Worm (Caenorhabditis elegans) whole organism, late embryonic: ENCODE measurements around the gene unc-82.

Source experiments
- C08G9.2 ChIP-seq: sonication (generic microtip); optimal IDR thresholded peaks from 2 replicates; lab custom pipeline; 2016; ENCODE audit warnings: mild to moderate bottlenecking, missing genetic modification characterization, moderate library complexity, missing compliant biosample characterization
- C38D4.7 ChIP-seq: fragments of 200-800 bp; sonication (Bioruptor generic); optimal IDR thresholded peaks from 2 replicates; lab custom pipeline; 2018; ENCODE audit warnings: mild to moderate bottlenecking, missing genetic modification characterization, moderate library complexity, missing compliant biosample characterization
- F13H6.1 ChIP-seq: sonication (generic microtip); optimal IDR thresholded peaks from 2 replicates; lab custom pipeline; 2016; ENCODE audit warnings: missing genetic modification characterization, missing compliant biosample characterization
- T23F11.4 ChIP-seq: fragments of 200-800 bp; sonication (Bioruptor generic); optimal IDR thresholded peaks from 2 replicates; lab custom pipeline; 2018; ENCODE audit warnings: mild to moderate bottlenecking, missing genetic modification characterization, missing compliant biosample characterization
- Y22D7AL.16 ChIP-seq: sonication (generic microtip); optimal IDR thresholded peaks from 2 replicates; lab custom pipeline; 2016; ENCODE audit warnings: missing genetic modification characterization, missing compliant biosample characterization
- ama-1 ChIP-seq: fragments of 150-350 bp; optimal IDR thresholded peaks from 2 replicates; lab custom pipeline; 2014
- ceh-14 ChIP-seq: sonication (generic microtip); optimal IDR thresholded peaks from 2 replicates; lab custom pipeline; 2016; ENCODE audit warnings: missing genotype, missing genetic modification characterization, missing compliant biosample characterization
- ceh-18 ChIP-seq: sonication (generic microtip); optimal IDR thresholded peaks from 2 replicates; lab custom pipeline; 2016; ENCODE audit warnings: missing genetic modification characterization, missing compliant biosample characterization
- ceh-19 ChIP-seq: fragments of 200-800 bp; sonication (Bioruptor generic); optimal IDR thresholded peaks from 2 replicates; lab custom pipeline; 2018; ENCODE audit warnings: mild to moderate bottlenecking, missing genetic modification characterization, missing compliant biosample characterization
- ceh-2 ChIP-seq: sonication (generic microtip); optimal IDR thresholded peaks from 2 replicates; lab custom pipeline; 2016; ENCODE audit warnings: missing genotype, missing genetic modification characterization, missing compliant biosample characterization
- ceh-24 ChIP-seq: sonication (generic microtip); optimal IDR thresholded peaks from 2 replicates; lab custom pipeline; 2016; ENCODE audit warnings: mild to moderate bottlenecking, missing genetic modification characterization, missing compliant biosample characterization
- ceh-31 ChIP-seq: sonication (generic microtip); optimal IDR thresholded peaks from 2 replicates; lab custom pipeline; 2016; ENCODE audit warnings: missing genetic modification characterization, missing compliant biosample characterization
- ceh-6 ChIP-seq: fragments of 200-800 bp; sonication (Bioruptor generic); optimal IDR thresholded peaks from 2 replicates; lab custom pipeline; 2018; ENCODE audit warnings: mild to moderate bottlenecking, missing genetic modification characterization, missing compliant biosample characterization
- che-1 ChIP-seq: sonication (generic microtip); optimal IDR thresholded peaks from 2 replicates; lab custom pipeline; 2016; ENCODE audit warnings: mild to moderate bottlenecking, missing genetic modification characterization, missing compliant biosample characterization
- dmd-4 ChIP-seq: sonication (generic microtip); optimal IDR thresholded peaks from 2 replicates; lab custom pipeline; 2016; ENCODE audit warnings: borderline replicate concordance, missing genetic modification characterization, missing compliant biosample characterization
- dve-1 ChIP-seq: sonication (generic microtip); optimal IDR thresholded peaks from 2 replicates; lab custom pipeline; 2017; ENCODE audit warnings: antibody characterized with exemption, mild to moderate bottlenecking, missing genetic modification characterization, missing compliant biosample characterization
- elt-2 ChIP-seq: sonication (generic microtip); optimal IDR thresholded peaks from 2 replicates; lab custom pipeline; 2016; ENCODE audit warnings: missing genetic modification reagents, missing genetic modification characterization, missing compliant biosample characterization
- elt-4 ChIP-seq: sonication (generic microtip); optimal IDR thresholded peaks from 2 replicates; lab custom pipeline; 2016; ENCODE audit warnings: missing genetic modification characterization, missing compliant biosample characterization
- ets-4 ChIP-seq: sonication (generic microtip); optimal IDR thresholded peaks from 2 replicates; lab custom pipeline; 2016; ENCODE audit warnings: missing genetic modification characterization, missing compliant biosample characterization
- fkh-10 ChIP-seq: fragments of 150-350 bp; optimal IDR thresholded peaks from 2 replicates; lab custom pipeline; 2014; ENCODE audit warnings: missing biosample characterization, missing genetic modification reagents, missing genetic modification characterization
- gmeb-2 ChIP-seq: sonication (generic microtip); optimal IDR thresholded peaks from 2 replicates; lab custom pipeline; 2016; ENCODE audit warnings: missing genetic modification characterization, inconsistent platforms, missing compliant biosample characterization
- hlh-13 ChIP-seq: fragments of 200-800 bp; sonication (Bioruptor generic); optimal IDR thresholded peaks from 2 replicates; lab custom pipeline; 2018; ENCODE audit warnings: mild to moderate bottlenecking, missing genetic modification characterization, missing compliant biosample characterization
- hlh-30 ChIP-seq: sonication (generic microtip); optimal IDR thresholded peaks from 2 replicates; lab custom pipeline; 2017; ENCODE audit warnings: antibody characterized with exemption, missing genetic modification characterization, missing compliant biosample characterization; ENCODE audit not compliant: insufficient read depth
- hlh-8 ChIP-seq: sonication (generic microtip); optimal IDR thresholded peaks from 2 replicates; lab custom pipeline; 2016; ENCODE audit warnings: missing genotype, missing genetic modification characterization, missing compliant biosample characterization
- lim-6 ChIP-seq: sonication (generic microtip); optimal IDR thresholded peaks from 2 replicates; lab custom pipeline; 2016; ENCODE audit warnings: missing genetic modification characterization, missing compliant biosample characterization
- nhr-11 ChIP-seq: fragments of 150-350 bp; optimal IDR thresholded peaks from 2 replicates; lab custom pipeline; 2014; ENCODE audit warnings: missing biosample characterization, missing genetic modification characterization
- nhr-232 ChIP-seq: sonication (generic microtip); optimal IDR thresholded peaks from 2 replicates; lab custom pipeline; 2016; ENCODE audit warnings: missing genetic modification characterization, missing compliant biosample characterization
- odd-2 ChIP-seq: sonication (generic microtip); optimal IDR thresholded peaks from 2 replicates; lab custom pipeline; 2017; ENCODE audit warnings: antibody characterized with exemption, mild to moderate bottlenecking, missing genetic modification characterization, missing compliant biosample characterization
- pag-3 ChIP-seq: sonication (generic microtip); optimal IDR thresholded peaks from 2 replicates; lab custom pipeline; 2016; ENCODE audit warnings: missing compliant biosample characterization, missing genetic modification characterization, borderline replicate concordance
- pha-4 ChIP-seq: fragments of 150-350 bp; optimal IDR thresholded peaks from 2 replicates; lab custom pipeline; 2018; ENCODE audit warnings: missing biosample characterization, missing genetic modification reagents, missing genetic modification characterization
- pqm-1 ChIP-seq: sonication (generic microtip); optimal IDR thresholded peaks from 2 replicates; lab custom pipeline; 2016; ENCODE audit warnings: missing genetic modification characterization, missing compliant biosample characterization
- pros-1 ChIP-seq: fragments of 150-350 bp; optimal IDR thresholded peaks from 2 replicates; lab custom pipeline; 2014; ENCODE audit warnings: missing biosample characterization, missing genetic modification reagents, missing genetic modification characterization
- ref-2 ChIP-seq: sonication (generic microtip); optimal IDR thresholded peaks from 2 replicates; lab custom pipeline; 2016; ENCODE audit warnings: missing genetic modification characterization, missing compliant biosample characterization
- rnt-1 ChIP-seq: sonication (generic microtip); optimal IDR thresholded peaks from 2 replicates; lab custom pipeline; 2016; ENCODE audit warnings: missing genetic modification characterization, missing compliant biosample characterization
- sox-2 ChIP-seq: fragments of 200-800 bp; sonication (Bioruptor generic); IDR thresholded peaks from 2 replicates; pipeline ENCODE4 v1.3.6; 2022; ENCODE audit warnings: missing genetic modification reagents, missing genetic modification characterization, missing compliant biosample characterization
- syd-9 ChIP-seq: sonication (generic microtip); optimal IDR thresholded peaks from 2 replicates; lab custom pipeline; 2016; ENCODE audit warnings: mild to moderate bottlenecking, missing genetic modification characterization, moderate library complexity, missing compliant biosample characterization
- ttx-3 ChIP-seq: sonication (generic microtip); optimal IDR thresholded peaks from 2 replicates; lab custom pipeline; 2016; ENCODE audit warnings: missing genetic modification reagents, missing genetic modification characterization, missing compliant biosample characterization
- unc-3 ChIP-seq, 2 experiments: fragments of 200-800 bp in 1 of 2; sonication (Bioruptor generic) in 1 of 2; sonication (generic microtip) in 1 of 2; conservative IDR thresholded peaks in 1 of 2; optimal IDR thresholded peaks in 1 of 2; 2 replicates each; pipeline versions ENCODE4 v1.3.6 to Lab custom; 2016 to 2022; ENCODE audit warnings: missing compliant biosample characterization in 2 of 2, missing genetic modification characterization in 2 of 2, missing genetic modification reagents in 1 of 2
- unc-55 ChIP-seq: sonication (generic microtip); optimal IDR thresholded peaks from 2 replicates; lab custom pipeline; 2017; ENCODE audit warnings: missing biosample characterization, missing genetic modification reagents, missing genetic modification characterization
- ztf-16 ChIP-seq: sonication (generic microtip); optimal IDR thresholded peaks from 2 replicates; lab custom pipeline; 2017; ENCODE audit warnings: missing genetic modification characterization, missing compliant biosample characterization

unc-82 gene

DNA sequence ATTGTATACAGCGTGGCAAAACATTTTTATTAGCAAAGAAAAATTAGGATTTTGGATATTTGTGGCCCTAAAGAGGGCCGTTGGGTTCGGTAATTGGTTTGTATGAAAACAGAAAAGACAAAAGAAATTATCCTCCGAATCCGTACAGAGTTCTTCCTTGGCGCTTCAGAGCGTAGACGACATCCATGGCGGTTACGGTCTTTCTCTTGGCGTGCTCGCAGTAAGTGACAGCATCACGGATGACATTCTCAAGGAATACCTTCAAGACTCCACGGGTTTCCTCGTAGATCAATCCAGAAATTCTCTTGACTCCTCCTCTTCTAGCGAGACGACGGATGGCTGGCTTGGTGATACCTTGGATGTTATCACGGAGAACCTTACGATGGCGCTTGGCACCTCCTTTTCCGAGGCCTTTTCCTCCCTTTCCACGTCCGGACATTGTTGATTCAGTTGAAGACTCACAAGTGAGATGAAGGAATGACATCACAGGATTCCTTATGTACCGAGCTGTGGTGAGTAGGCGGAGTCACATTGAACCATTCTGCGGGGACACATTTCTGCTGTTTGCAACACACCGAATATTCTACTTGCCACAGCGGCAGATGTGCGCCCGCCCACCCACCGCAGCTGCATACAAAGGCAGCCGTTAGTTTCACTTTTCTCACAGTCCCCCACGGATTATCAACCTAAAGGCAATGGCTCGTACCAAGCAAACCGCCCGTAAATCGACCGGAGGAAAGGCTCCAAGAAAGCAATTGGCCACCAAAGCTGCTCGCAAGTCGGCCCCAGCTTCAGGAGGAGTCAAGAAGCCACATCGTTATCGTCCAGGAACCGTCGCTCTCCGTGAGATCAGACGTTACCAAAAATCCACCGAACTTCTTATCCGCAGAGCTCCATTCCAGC, 63.5 kb downstream of the unc-82 start, which contains the start of the genes his-60 and his-59 (continued):
- TF ChIP-seq C08G9.2 (tag; lab: Kevin White, UChicago) (no peak), ceh-31 (tag; lab: Kevin White, UChicago) (peak; percentile 77), che-1 (tag; lab: Kevin White, UChicago) (no peak), dve-1 (tag; lab: Kevin White, UChicago) (no peak), dmd-4 (tag; lab: Kevin White, UChicago) (no peak), lim-6 (tag; lab: Kevin White, UChicago) (no peak), ref-2 (tag; lab: Kevin White, UChicago) (peak; percentile 83), T23F11.4 (GFP tag; lab: Kevin White, UChicago) (no peak), fkh-10 (GFP tag; lab: Kevin White, UChicago) (no peak), syd-9 (tag; lab: Kevin White, UChicago) (no peak), elt-2 (tag; lab: Kevin White, UChicago) (peak; percentile 16), nhr-232 (no peak), nhr-11 (no peak), Y22D7AL.16 (tag; lab: Kevin White, UChicago) (no peak), ceh-6 (GFP tag; lab: Kevin White, UChicago) (peak; percentile 0), unc-3 (GFP tag; conservative IDR thresholded peaks at IDR 0.05; lab: Robert Waterston, UW) (no peak), unc-3 (tag; optimal IDR thresholded peaks at IDR 0.05; lab: Kevin White, UChicago) (no peak), ceh-2 (tag; lab: Kevin White, UChicago) (no peak), ztf-16 (tag; lab: Kevin White, UChicago) (peak; percentile 16), ttx-3 (tag; lab: Kevin White, UChicago) (no peak), pag-3 (no peak), ets-4 (tag; lab: Kevin White, UChicago) (no peak), ama-1 (peak; percentile 90), gmeb-2 (tag; lab: Kevin White, UChicago) (no peak), odd-2 (tag; lab: Kevin White, UChicago) (no peak), hlh-13 (GFP tag; lab: Kevin White, UChicago) (no peak), elt-4 (tag; lab: Kevin White, UChicago) (no peak), pha-4 (no peak), F13H6.1 (tag; lab: Kevin White, UChicago) (no peak), sox-2 (GFP tag; lab: Robert Waterston, UW) (no peak), hlh-8 (tag; lab: Kevin White, UChicago) (no peak), C38D4.7 (GFP tag; lab: Kevin White, UChicago) (no peak), ceh-24 (tag; lab: Kevin White, UChicago) (no peak), rnt-1 (tag; lab: Kevin White, UChicago) (no peak), ceh-14 (tag; lab: Kevin White, UChicago) (no peak), pqm-1 (tag; lab: Kevin White, UChicago) (no peak), ceh-19 (GFP tag; lab: Kevin White, UChicago) (no peak), ceh-18 (no peak)
- TF ChIP-seq, all 69 proteins: peak for 14

DNA sequence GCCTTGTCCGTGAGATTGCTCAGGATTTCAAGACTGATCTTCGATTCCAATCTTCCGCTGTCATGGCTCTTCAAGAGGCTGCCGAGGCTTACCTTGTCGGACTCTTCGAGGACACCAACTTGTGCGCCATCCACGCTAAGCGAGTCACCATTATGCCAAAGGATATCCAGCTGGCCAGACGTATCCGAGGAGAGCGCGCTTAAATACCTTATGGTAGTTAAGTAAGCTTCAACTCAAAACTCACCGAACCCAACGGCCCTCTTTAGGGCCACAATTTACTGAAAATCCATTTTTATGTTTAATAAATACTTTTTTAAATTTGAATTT, 64.1 kb downstream of the unc-82 start:
- TF ChIP-seq unc-55: no peak
- TF ChIP-seq pha-4: no peak
- TF ChIP-seq hlh-30: no peak
- no peak for TF ChIP-seq C38D4.7 (GFP tag; lab: Kevin White, UChicago)
- no peak for TF ChIP-seq pros-1 (tag; lab: Kevin White, UChicago)
- TF ChIP-seq pag-3: no peak
